Fruit fly (Drosophila melanogaster): Measurements from ENCODE around the gene daw.

daw gene

DNA sequence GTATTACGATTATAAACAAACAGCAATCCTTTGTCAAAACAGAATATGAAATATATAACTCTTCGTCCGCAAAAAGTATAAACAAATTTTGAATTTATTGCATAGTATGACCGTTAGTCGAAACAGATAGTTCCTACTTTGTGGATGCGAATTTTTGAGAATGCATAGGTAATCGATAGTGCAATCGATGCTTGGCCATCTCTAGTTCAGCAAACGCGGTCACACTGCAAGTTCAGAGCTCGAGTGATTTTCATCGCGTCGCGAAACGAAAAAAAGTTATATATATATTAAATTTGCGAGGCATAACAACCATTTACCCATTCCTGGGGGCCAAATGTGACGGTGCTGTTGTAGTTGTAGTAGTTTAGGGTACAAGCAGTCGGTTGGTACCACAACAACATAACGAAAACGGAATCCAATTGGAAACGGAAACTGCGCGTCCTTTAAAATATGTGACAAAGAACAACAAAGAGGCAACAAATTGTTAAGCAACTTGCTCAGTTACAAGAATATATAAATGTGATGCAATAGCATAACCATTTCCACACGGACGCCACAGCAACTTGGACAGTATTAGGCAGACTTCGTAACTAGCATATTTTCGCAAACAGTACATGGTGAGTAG, 52.0 kb downstream of the daw start, which contains the start of gene CG2991 (continued):
- TF ChIP-seq CoRest (tag; optimal IDR thresholded peaks at IDR 0.05) = peak; percentile 16
- TF ChIP-seq ftz-f1 (GFP tag; optimal IDR thresholded peaks at IDR 0.05) = peak; percentile 15
- peak; percentile 96 for TF ChIP-seq Sry-δ (GFP tag; optimal IDR thresholded peaks at IDR 0.05)
- TF ChIP-seq en (GFP tag; optimal IDR thresholded peaks at IDR 0.05) = no peak
- no peak for TF ChIP-seq oc (tag; optimal IDR thresholded peaks at IDR 0.05)
- peak; percentile 74 for TF ChIP-seq CG1603 (tag; optimal IDR thresholded peaks at IDR 0.05)

DNA sequence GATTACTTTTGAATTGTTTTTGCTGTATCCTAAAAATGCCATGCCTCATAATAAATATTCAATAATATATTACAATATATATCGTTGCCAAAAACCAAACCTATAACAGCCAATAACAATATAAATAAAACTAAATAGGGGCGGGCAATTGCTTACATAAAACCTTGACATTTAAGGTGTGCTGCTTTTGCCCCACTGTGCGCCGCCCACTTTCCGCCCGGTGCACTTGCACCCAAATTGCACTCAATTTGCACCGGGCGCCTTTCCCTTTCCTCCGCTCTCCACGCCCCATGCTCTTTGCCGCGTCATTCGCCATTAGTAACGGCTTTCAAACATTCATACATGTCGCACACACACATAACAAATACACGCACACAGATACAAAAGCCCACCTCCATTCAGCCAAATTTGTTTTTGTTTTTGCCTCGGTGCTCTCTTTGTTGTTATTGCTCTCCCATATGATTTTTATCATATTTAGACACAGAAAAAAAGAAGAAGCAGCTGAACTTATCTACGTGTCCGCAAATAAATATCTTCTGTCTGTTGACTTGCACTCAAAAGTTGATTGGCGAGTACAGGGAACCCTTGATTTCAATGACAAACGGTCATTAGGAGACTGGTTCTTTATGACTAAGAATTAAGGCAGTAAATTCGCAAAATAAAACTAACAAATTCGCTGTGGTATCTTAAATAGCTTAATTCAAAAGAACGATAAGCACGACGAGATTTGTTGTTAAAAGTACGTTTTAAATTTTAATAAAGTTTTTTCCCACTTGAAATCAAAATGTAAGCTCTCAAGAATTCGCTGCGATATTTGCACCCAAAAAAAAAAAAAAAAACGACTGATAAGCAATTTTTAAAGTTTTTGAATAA, 53.0 kb downstream of the daw start:
- peak; percentile 3 for TF ChIP-seq Side (GFP tag; optimal IDR thresholded peaks at IDR 0.05)
- peak; percentile 33 for TF ChIP-seq CG18599 (GFP tag; optimal IDR thresholded peaks at IDR 0.05)
- no peak for TF ChIP-seq Dref (GFP tag; IDR thresholded peaks at IDR 0.05)
- TF ChIP-seq Ptx1 (GFP tag; IDR thresholded peaks at IDR 0.05) = peak; percentile 30; the same call in 1 of the 2 replicates
- TF ChIP-seq odd (GFP tag; optimal IDR thresholded peaks at IDR 0.05) = no peak
- TF ChIP-seq salm (tag; optimal IDR thresholded peaks at IDR 0.05) = no peak
- no peak for TF ChIP-seq CG3847 (GFP tag; IDR thresholded peaks at IDR 0.05)
- peak; percentile 45 for TF ChIP-seq CG14014 (GFP tag; IDR thresholded peaks at IDR 0.05)
- no peak for TF ChIP-seq CG12299 (tag; optimal IDR thresholded peaks at IDR 0.05)
- TF ChIP-seq fd64A (GFP tag; optimal IDR thresholded peaks at IDR 0.05) = no peak
- peak; percentile 88; the same call in 3 of the 4 replicates for TF ChIP-seq chinmo (GFP tag; IDR thresholded peaks at IDR 0.05; ENCODE audit: partially characterized antibody)
- peak; percentile 70 for TF ChIP-seq exex (tag; optimal IDR thresholded peaks at IDR 0.05)
- no peak for TF ChIP-seq otp (GFP tag; IDR thresholded peaks at IDR 0.05)
- TF ChIP-seq Gug (GFP tag; IDR thresholded peaks at IDR 0.05) = no peak
- no peak for TF ChIP-seq da (GFP tag; optimal IDR thresholded peaks at IDR 0.05)
- TF ChIP-seq CG3163 (GFP tag; optimal IDR thresholded peaks at IDR 0.05) = no peak
- no peak for TF ChIP-seq YL-1 (GFP tag; optimal IDR thresholded peaks at IDR 0.05)
- no peak for TF ChIP-seq stwl (tag; optimal IDR thresholded peaks at IDR 0.05)
- no peak for TF ChIP-seq nerfin-1 (tag; optimal IDR thresholded peaks at IDR 0.05)
- TF ChIP-seq en (GFP tag; optimal IDR thresholded peaks at IDR 0.05) = no peak
- no peak for TF ChIP-seq MBD-R2 (GFP tag; IDR thresholded peaks at IDR 0.05)
- TF ChIP-seq zf30C (GFP tag; optimal IDR thresholded peaks at IDR 0.05) = no peak
- TF ChIP-seq CG17612 (GFP tag; IDR thresholded peaks at IDR 0.05) = no peak
- no peak for TF ChIP-seq CG11398 (GFP tag; optimal IDR thresholded peaks at IDR 0.05)
- no peak for TF ChIP-seq CG15514 (GFP tag; optimal IDR thresholded peaks at IDR 0.05)
- TF ChIP-seq Dad (GFP tag; optimal IDR thresholded peaks at IDR 0.05) = no peak
- TF ChIP-seq sug (tag; optimal IDR thresholded peaks at IDR 0.05) = peak; percentile 44
- TF ChIP-seq ro (GFP tag; IDR thresholded peaks at IDR 0.05) = no peak
- no peak for TF ChIP-seq CG7372 (GFP tag; IDR thresholded peaks at IDR 0.05)
- TF ChIP-seq btn (GFP tag; optimal IDR thresholded peaks at IDR 0.05) = no peak
- TF ChIP-seq CG8944 (GFP tag; optimal IDR thresholded peaks at IDR 0.05) = no peak
- TF ChIP-seq sisA (GFP tag; IDR thresholded peaks at IDR 0.05) = no peak
- TF ChIP-seq wor (GFP tag; IDR thresholded peaks at IDR 0.05) = no peak
- TF ChIP-seq zfh1 (GFP tag; IDR thresholded peaks at IDR 0.05) = no peak
- no peak for TF ChIP-seq dpn (GFP tag; optimal IDR thresholded peaks at IDR 0.05)
- peak; percentile 36 for TF ChIP-seq CG2678 (tag; optimal IDR thresholded peaks at IDR 0.05)
- no peak for TF ChIP-seq lov (optimal IDR thresholded peaks at IDR 0.05)
- no peak for TF ChIP-seq lov (GFP tag; IDR thresholded peaks at IDR 0.05)
- TF ChIP-seq ind (GFP tag; optimal IDR thresholded peaks at IDR 0.05) = peak; percentile 12
- TF ChIP-seq fd3F (GFP tag; optimal IDR thresholded peaks at IDR 0.05) = no peak
- no peak for TF ChIP-seq Atf-2 (GFP tag; optimal IDR thresholded peaks at IDR 0.05)
- TF ChIP-seq inv (GFP tag; IDR thresholded peaks at IDR 0.05; ENCODE audit: partially characterized antibody) = no peak

All from whole organism, embryonic.